Worm (Caenorhabditis elegans) whole organism, L4/young adult: ENCODE results near the gene ZK856.14.

ENCODE experiments used
- W03F9.2 ChIP-seq: fragments of 150-350 bp; optimal IDR thresholded peaks from 2 replicates; lab custom pipeline; 2014; ENCODE audit warnings: missing biosample characterization, missing genetic modification characterization
- dao-5 ChIP-seq: sonication (generic microtip); optimal IDR thresholded peaks from 2 replicates; lab custom pipeline; 2016; ENCODE audit warnings: missing genotype, missing genetic modification characterization, moderate library complexity, missing compliant biosample characterization
- him-1 ChIP-seq: sonication (generic microtip); optimal IDR thresholded peaks from 2 replicates; lab custom pipeline; 2016; ENCODE audit warnings: missing genotype, missing genetic modification reagents, missing genetic modification characterization, missing compliant biosample characterization

The ZK856.14 gene

ce11 chrV:10216724-10217123 is at the start of gene ZK856.14:
TSS of gene ZK856.14 (plus strand) at chrV:10217024.
- TF ChIP-seq W03F9.2 (no peak), him-1 (tag; lab: Kevin White, UChicago) (no peak), dao-5 (tag; lab: Kevin White, UChicago) (no peak)

DNA sequence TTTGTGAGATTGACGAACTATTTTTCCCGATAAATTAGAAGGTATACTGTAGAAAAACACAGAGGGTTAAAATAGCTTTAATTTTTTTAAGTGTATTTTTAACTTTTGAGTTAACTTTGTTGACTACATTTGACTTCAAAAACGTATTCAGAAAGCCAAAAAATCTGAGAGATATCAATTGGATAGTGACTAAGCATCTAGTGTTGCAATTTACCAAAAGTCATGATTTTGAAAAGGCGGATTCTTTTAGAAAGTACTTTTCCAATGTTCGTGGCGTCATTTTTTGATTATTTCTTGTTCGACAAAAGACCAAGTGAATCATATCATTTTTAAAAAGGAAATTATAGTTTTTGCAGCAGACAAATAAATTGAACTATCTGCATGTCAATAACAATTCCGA is 48.0 kb upstream of the ZK856.14 start:
- TF ChIP-seq W03F9.2: no peak
- peak; percentile 93 for TF ChIP-seq him-1 (tag; lab: Kevin White, UChicago)

ce11 chrV:10173653-10174052 is 43.2 kb upstream of the ZK856.14 start, which contains the start of gene egl-3:
TSS of gene egl-3 (minus strand) at chrV:10173753.
- TF ChIP-seq W03F9.2 (no peak), dao-5 (tag; lab: Kevin White, UChicago) (no peak), him-1 (tag; lab: Kevin White, UChicago) (no peak)

ce11 chrV:10174632-10175075 is 42.2 kb upstream of the ZK856.14 start:
- TF ChIP-seq him-1 (tag; lab: Kevin White, UChicago): peak; percentile 95
- no peak for TF ChIP-seq dao-5 (tag; lab: Kevin White, UChicago)

DNA sequence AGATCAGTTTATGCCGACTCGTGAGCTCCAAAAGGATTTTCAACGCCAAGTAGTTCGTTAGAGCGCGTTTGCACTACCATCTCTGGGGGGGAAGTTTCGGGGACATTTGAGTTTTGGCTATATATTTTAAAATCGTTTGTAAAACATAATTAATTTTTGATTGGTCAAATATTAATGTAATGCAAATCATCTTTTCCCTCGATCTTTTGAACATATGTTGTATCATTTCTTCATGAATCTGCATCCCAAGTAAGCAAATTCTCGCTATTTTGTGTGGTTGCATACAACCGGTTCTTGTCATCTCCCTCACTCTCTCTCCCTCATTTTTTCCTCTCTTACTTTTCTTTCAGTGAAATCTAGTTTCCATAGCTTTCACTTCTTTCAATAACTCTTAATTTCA is 38.7 kb upstream of the ZK856.14 start:
- no peak for TF ChIP-seq dao-5 (tag; lab: Kevin White, UChicago)
- peak; percentile 55 for TF ChIP-seq W03F9.2
- peak; percentile 40 for TF ChIP-seq him-1 (tag; lab: Kevin White, UChicago)

DNA sequence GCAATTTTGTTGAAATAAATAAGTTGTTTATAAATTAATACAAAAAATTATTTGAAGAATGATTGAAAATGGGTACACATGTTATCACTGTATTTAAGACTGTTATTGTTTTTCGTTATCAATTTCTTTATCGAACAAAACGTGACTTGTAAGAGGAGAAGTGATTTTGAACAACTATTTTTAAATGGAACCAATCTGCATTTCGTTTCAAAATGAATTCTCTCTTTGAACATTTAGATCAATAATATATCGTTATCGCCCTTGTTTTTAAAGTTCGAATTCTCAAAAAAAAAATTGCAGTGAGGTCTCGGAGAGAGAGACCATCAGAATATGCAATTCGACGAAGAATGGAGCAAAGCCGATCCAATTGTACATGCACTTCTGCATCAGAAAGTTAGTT is 37.6 kb upstream of the ZK856.14 start, which contains the start of gene cul-5:
Gene cul-5, plus strand, starts transcription at position 301 of the 400 bp plus-strand sequence.
- TF ChIP-seq dao-5 (tag; lab: Kevin White, UChicago) (no peak), him-1 (tag; lab: Kevin White, UChicago) (no peak), W03F9.2 (no peak)

DNA sequence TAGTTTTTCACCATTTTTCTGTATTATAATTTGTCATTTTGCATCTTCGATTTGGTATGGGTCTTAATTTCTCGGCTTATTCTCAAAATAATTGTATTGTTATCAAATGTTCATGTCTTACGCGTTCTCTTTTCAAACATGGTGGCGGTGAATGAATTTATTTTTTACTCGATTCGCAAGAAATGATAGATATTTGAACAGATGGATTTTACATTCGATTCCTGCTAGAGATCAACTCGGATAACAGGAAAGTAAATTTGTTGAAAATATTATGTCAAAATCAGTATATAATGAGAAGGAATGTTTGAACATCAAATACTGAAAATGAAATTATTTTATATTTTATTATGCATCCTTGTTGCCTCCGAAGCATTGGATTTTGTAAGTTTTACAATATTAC is 33.8 kb upstream of the ZK856.14 start, which contains the start of gene ZK856.4:
Gene ZK856.4, plus strand, starts transcription at position 301 of the 400 bp plus-strand sequence.
- TF ChIP-seq W03F9.2 (no peak), dao-5 (tag; lab: Kevin White, UChicago) (no peak), him-1 (tag; lab: Kevin White, UChicago) (no peak)

- TF ChIP-seq W03F9.2 (no peak), dao-5 (tag; lab: Kevin White, UChicago) (no peak), him-1 (tag; lab: Kevin White, UChicago) (no peak)
Observed at ce11 chrV:10183810-10184209, 33.0 kb upstream of the ZK856.14 start.

ce11 chrV:10185719-10186118 is 31.1 kb upstream of the ZK856.14 start, which contains the start of gene ZK856.18:
TSS of gene ZK856.18 (minus strand) at chrV:10186007.
- TF ChIP-seq dao-5 (tag; lab: Kevin White, UChicago) (no peak), him-1 (tag; lab: Kevin White, UChicago) (no peak), W03F9.2 (no peak)

ce11 chrV:10190081-10190556 is 26.7 kb upstream of the ZK856.14 start, which contains the start of gene ZK856.5:
TSS of gene ZK856.5 (minus strand) at chrV:10190131.
- TF ChIP-seq him-1 (tag; lab: Kevin White, UChicago) (no peak), W03F9.2 (no peak), dao-5 (tag; lab: Kevin White, UChicago) (no peak)

- TF ChIP-seq dao-5 (tag; lab: Kevin White, UChicago) (no peak), W03F9.2 (no peak), him-1 (tag; lab: Kevin White, UChicago) (no peak)
Observed at ce11 chrV:10191242-10191641, 25.6 kb upstream of the ZK856.14 start.

DNA sequence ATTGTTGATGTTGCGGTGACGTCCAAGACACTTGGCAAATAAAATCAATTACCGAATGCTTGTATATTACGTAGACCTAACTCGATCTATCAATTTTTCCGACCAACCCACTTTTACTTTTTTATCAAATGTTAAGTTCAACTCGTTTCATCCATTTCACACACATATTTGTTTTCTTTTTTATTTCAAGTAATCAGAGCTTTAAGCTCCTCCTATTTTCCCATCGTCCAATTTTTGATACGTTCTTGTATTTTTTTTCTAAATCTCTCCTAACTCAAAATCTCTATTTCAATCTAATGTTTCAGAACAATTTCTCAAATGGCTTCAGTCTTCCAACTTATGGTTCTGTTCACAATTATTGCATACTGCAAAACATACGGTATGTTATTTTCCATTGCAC is 18.4 kb upstream of the ZK856.14 start, which contains the start of gene ZK856.6:
Gene ZK856.6, plus strand, starts transcription at position 301 of the 400 bp plus-strand sequence.
- TF ChIP-seq him-1 (tag; lab: Kevin White, UChicago): no peak
- no peak for TF ChIP-seq dao-5 (tag; lab: Kevin White, UChicago)
- TF ChIP-seq W03F9.2: no peak

ce11 chrV:10201913-10202312 is 14.9 kb upstream of the ZK856.14 start, which contains the start of gene ZK856.7:
TSS of gene ZK856.7 (plus strand) at chrV:10202098.
- no peak for TF ChIP-seq W03F9.2
- no peak for TF ChIP-seq him-1 (tag; lab: Kevin White, UChicago)
- TF ChIP-seq dao-5 (tag; lab: Kevin White, UChicago): no peak

DNA sequence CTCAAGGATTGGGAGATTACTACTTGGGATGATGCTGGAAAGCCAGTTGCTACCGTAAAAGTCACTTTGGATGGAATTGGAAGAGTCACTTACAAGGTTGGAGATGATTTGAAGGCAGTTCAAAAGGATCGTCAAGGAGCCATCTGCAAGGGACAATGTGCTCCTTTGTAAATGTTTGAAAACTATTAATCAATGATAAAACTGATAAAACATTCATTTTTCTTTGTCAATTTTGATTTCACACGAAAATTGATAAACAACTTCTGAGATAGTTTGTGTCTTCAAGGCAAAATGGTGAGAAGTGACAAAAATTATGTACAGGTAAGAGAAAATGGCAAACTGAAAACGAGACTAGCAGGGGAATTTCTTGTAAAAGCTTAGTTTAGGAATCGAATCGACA is 14.5 kb upstream of the ZK856.14 start:
- TF ChIP-seq him-1 (tag; lab: Kevin White, UChicago) (no peak), dao-5 (tag; lab: Kevin White, UChicago) (no peak), W03F9.2 (no peak)
